Fruit fly (Drosophila melanogaster): ENCODE data around the gene CG1924.

The CG1924 gene

dm6 chrX:12222890-12223345, 44.5 kb upstream of the CG1924 start (continued):
- no peak for TF ChIP-seq Myb (GFP tag; optimal IDR thresholded peaks at IDR 0.05)
- TF ChIP-seq psq (GFP tag; optimal IDR thresholded peaks at IDR 0.05), result peak; percentile 30
- peak; percentile 75 for TF ChIP-seq PHDP (tag; optimal IDR thresholded peaks at IDR 0.05)
- peak; percentile 58 for TF ChIP-seq sqz (GFP tag; optimal IDR thresholded peaks at IDR 0.05)
- TF ChIP-seq CG9727 (GFP tag; optimal IDR thresholded peaks at IDR 0.05), result peak; percentile 79
- TF ChIP-seq run (tag; optimal IDR thresholded peaks at IDR 0.05), result peak; percentile 61
- no peak for TF ChIP-seq CG4282 (GFP tag; optimal IDR thresholded peaks at IDR 0.05)
- peak; percentile 67 for TF ChIP-seq az2 (GFP tag; optimal IDR thresholded peaks at IDR 0.05)
- no peak for TF ChIP-seq dm (GFP tag; optimal IDR thresholded peaks at IDR 0.05)
- no peak for TF ChIP-seq Adf1 (GFP tag; IDR thresholded peaks at IDR 0.05)
- peak; percentile 12 for TF ChIP-seq CG18619 (GFP tag; optimal IDR thresholded peaks at IDR 0.05)
- peak; percentile 40 for TF ChIP-seq odd (GFP tag; optimal IDR thresholded peaks at IDR 0.05)
- TF ChIP-seq CG17328 (GFP tag; IDR thresholded peaks at IDR 0.05), result peak; percentile 83
- peak; percentile 66 for TF ChIP-seq Med (GFP tag)
- no peak for TF ChIP-seq CG6854 (GFP tag; optimal IDR thresholded peaks at IDR 0.05)
- peak; percentile 84 for TF ChIP-seq gsb-n (tag; optimal IDR thresholded peaks at IDR 0.05)
- TF ChIP-seq gem (tag; optimal IDR thresholded peaks at IDR 0.05), result peak; percentile 88
- peak; percentile 59 for TF ChIP-seq CG11696 (GFP tag; IDR thresholded peaks at IDR 0.05)
- peak; percentile 2 for TF ChIP-seq ac (GFP tag; optimal IDR thresholded peaks at IDR 0.05)
- peak; percentile 34 for TF ChIP-seq kah (GFP tag; optimal IDR thresholded peaks at IDR 0.05)
- TF ChIP-seq Atf6 (GFP tag; IDR thresholded peaks at IDR 0.05), result peak; percentile 42; the same call in 1 of the 2 replicates
- TF ChIP-seq CG17361 (GFP tag; IDR thresholded peaks at IDR 0.05), result peak; percentile 82
- TF ChIP-seq CG14050 (GFP tag; IDR thresholded peaks at IDR 0.05), result peak; percentile 51; the same call in 2 of the 3 replicates
- TF ChIP-seq pan (optimal IDR thresholded peaks at IDR 0.05), result no peak
- TF ChIP-seq pan (GFP tag; optimal IDR thresholded peaks at IDR 0.05 in 1 of 2, IDR thresholded peaks at IDR 0.05 in 1 of 2), result peak in 1 of 2 experiments; percentile 69
- peak; percentile 62 for TF ChIP-seq CG8359 (GFP tag; optimal IDR thresholded peaks at IDR 0.05; ENCODE audit: borderline replicate concordance)
- TF ChIP-seq CG16863 (GFP tag; optimal IDR thresholded peaks at IDR 0.05), result no peak
- TF ChIP-seq Mrtf (GFP tag; IDR thresholded peaks at IDR 0.05), result peak; percentile 60; the same call in 1 of the 3 replicates
- 0 out of 2 replicates have a peak, but pooled peaks have one; percentile 31 for TF ChIP-seq Lim3 (GFP tag; IDR thresholded peaks at IDR 0.05)
- TF ChIP-seq Dip3 (GFP tag; optimal IDR thresholded peaks at IDR 0.05), result no peak
- peak; percentile 41 for TF ChIP-seq kni (GFP tag; optimal IDR thresholded peaks at IDR 0.05)
- TF ChIP-seq chm (GFP tag; IDR thresholded peaks at IDR 0.05), result 0 out of 2 replicates have a peak, but pooled peaks have one; percentile 11
- peak; percentile 64 for TF ChIP-seq H2.0 (GFP tag; IDR thresholded peaks at IDR 0.05)
- TF ChIP-seq Hr51 (GFP tag; optimal IDR thresholded peaks at IDR 0.05), result peak in 1 of 2 experiments; percentile 77
- 0 out of 2 replicates have a peak, but pooled peaks have one; percentile 20 for TF ChIP-seq CG8765 (GFP tag; IDR thresholded peaks at IDR 0.05)
- TF ChIP-seq phol (tag; optimal IDR thresholded peaks at IDR 0.05), result peak; percentile 80
- no peak for TF ChIP-seq yki (optimal IDR thresholded peaks at IDR 0.05)
- peak; percentile 14 for TF ChIP-seq BtbVII (GFP tag; optimal IDR thresholded peaks at IDR 0.05)
- TF ChIP-seq Taf1 (GFP tag; IDR thresholded peaks at IDR 0.05), result no peak
- TF ChIP-seq oc (tag; optimal IDR thresholded peaks at IDR 0.05), result peak; percentile 94
- TF ChIP-seq Nf-YB (GFP tag; optimal IDR thresholded peaks at IDR 0.05), result peak; percentile 20
- peak; percentile 68 for TF ChIP-seq Six4 (GFP tag; optimal IDR thresholded peaks at IDR 0.05)
- peak; percentile 23 for TF ChIP-seq CG16815 (GFP tag; optimal IDR thresholded peaks at IDR 0.05)
- peak; percentile 59; the same call in 2 of the 3 replicates for TF ChIP-seq Aef1 (GFP tag; IDR thresholded peaks at IDR 0.05)
- peak; percentile 28 for TF ChIP-seq CG10462 (GFP tag; optimal IDR thresholded peaks at IDR 0.05)
- no peak for TF ChIP-seq pb (GFP tag; optimal IDR thresholded peaks at IDR 0.05)
- TF ChIP-seq ase (GFP tag; IDR thresholded peaks at IDR 0.05), result peak; percentile 44; the same call in 1 of the 3 replicates
- TF ChIP-seq lilli (GFP tag; optimal IDR thresholded peaks at IDR 0.05), result peak; percentile 21
- peak; percentile 80 for TF ChIP-seq tgo (GFP tag; IDR thresholded peaks at IDR 0.05)
- peak; percentile 16 for TF ChIP-seq CG9437 (GFP tag; optimal IDR thresholded peaks at IDR 0.05)
- peak; percentile 17 for TF ChIP-seq CG2116 (GFP tag; optimal IDR thresholded peaks at IDR 0.05)

Measured in whole organism, embryonic.